Fruit fly (Drosophila melanogaster): ENCODE data around the gene Brf.

dm6 chr3R:17386168-17386819, 4.8 kb downstream of the Brf start:
- no peak for TF ChIP-seq pan (optimal IDR thresholded peaks at IDR 0.05)
- TF ChIP-seq psq (optimal IDR thresholded peaks at IDR 0.05), result no peak
- TF ChIP-seq usp (GFP tag; optimal IDR thresholded peaks at IDR 0.05), result no peak
